Worm (Caenorhabditis elegans): Measurements from ENCODE around the gene M04C3.2.

DNA sequence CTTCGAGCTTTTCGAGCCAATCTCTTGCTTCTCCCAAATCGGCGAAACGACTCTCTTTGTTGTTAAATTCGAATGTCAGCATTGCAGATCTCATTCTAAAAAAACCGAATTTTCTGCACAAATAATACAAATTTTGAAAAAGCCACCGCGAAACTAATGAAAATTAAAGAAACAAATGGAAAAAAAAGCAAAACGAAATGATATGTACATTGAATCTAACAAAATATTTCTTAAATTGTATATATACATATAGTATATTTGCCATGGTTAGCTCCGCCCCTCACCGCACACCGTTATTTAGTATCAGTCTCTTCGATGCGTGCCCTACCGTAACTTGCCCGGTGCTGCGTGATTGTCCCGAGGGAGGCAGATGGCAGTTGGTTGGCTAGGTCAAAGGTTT is 48.1 kb downstream of the M04C3.2 start, which contains the start of gene srw-86:
- TF ChIP-seq gmeb-1 (tag; optimal IDR thresholded peaks at IDR 0.05) (no peak), nhr-129 (tag; optimal IDR thresholded peaks at IDR 0.05) (no peak), skn-1 (tag; optimal IDR thresholded peaks at IDR 0.05) (no peak), egl-27 (tag; optimal IDR thresholded peaks at IDR 0.05) (no peak)

Measured in whole organism, L2 larva.